Fruit fly (Drosophila melanogaster) whole organism, prepupa: ENCODE results near the gene CG14971.

Experiments
- Blimp-1 ChIP-seq: fragments of 200-800 bp; sonication (Bioruptor generic); optimal IDR thresholded peaks from 3 replicates; lab custom pipeline; 2017; ENCODE audit warnings: missing biosample characterization, missing genetic modification characterization, mild to moderate bottlenecking, moderate library complexity, missing genetic modification reagents
- CG10631 ChIP-seq: fragments of 200-800 bp; sonication (Bioruptor generic); optimal IDR thresholded peaks from 2 replicates; lab custom pipeline; 2016; ENCODE audit warnings: missing biosample characterization, missing genetic modification characterization
- CG11902 ChIP-seq: fragments of 200-800 bp; sonication (Bioruptor generic); optimal IDR thresholded peaks from 3 replicates; lab custom pipeline; 2016; ENCODE audit warnings: missing biosample characterization, missing genetic modification characterization
- CG15336 ChIP-seq: fragments of 200-800 bp; sonication (Bioruptor generic); IDR thresholded peaks from 2 replicates; pipeline ENCODE4 v1.3.6; 2022; ENCODE audit warnings: missing biosample characterization, missing genetic modification characterization
- CG1621 ChIP-seq: fragments of 200-800 bp; sonication (Bioruptor generic); optimal IDR thresholded peaks from 3 replicates; lab custom pipeline; 2018; ENCODE audit warnings: missing biosample characterization, mild to moderate bottlenecking, missing genetic modification characterization
- CG16779 ChIP-seq: fragments of 200-800 bp; sonication (Bioruptor generic); optimal IDR thresholded peaks from 3 replicates; lab custom pipeline; 2017; ENCODE audit warnings: missing biosample characterization, mild to moderate bottlenecking, missing genetic modification characterization
- CG31627 ChIP-seq: fragments of 200-800 bp; sonication (Bioruptor generic); optimal IDR thresholded peaks from 3 replicates; lab custom pipeline; 2016; ENCODE audit warnings: missing biosample characterization, missing genetic modification characterization
- CG32006 ChIP-seq: fragments of 200-800 bp; sonication (Bioruptor generic); optimal IDR thresholded peaks from 3 replicates; lab custom pipeline; 2017; ENCODE audit warnings: missing biosample characterization, mild to moderate bottlenecking, missing genetic modification characterization
- CG34406 ChIP-seq: fragments of 200-800 bp; sonication (Bioruptor generic); optimal IDR thresholded peaks from 3 replicates; lab custom pipeline; 2016; ENCODE audit warnings: missing biosample characterization, missing genetic modification characterization
- CG3919 ChIP-seq: fragments of 200-800 bp; sonication (Bioruptor generic); optimal IDR thresholded peaks from 3 replicates; lab custom pipeline; 2016; ENCODE audit warnings: missing biosample characterization, missing genetic modification characterization
- CG4318 ChIP-seq: fragments of 200-800 bp; sonication (Bioruptor generic); optimal IDR thresholded peaks from 3 replicates; lab custom pipeline; 2017; ENCODE audit warnings: missing biosample characterization, mild to moderate bottlenecking, missing genetic modification characterization
- CG6163 ChIP-seq: fragments of 200-800 bp; sonication (Bioruptor generic); IDR thresholded peaks from 3 replicates; pipeline ENCODE4 v1.3.6; 2022; ENCODE audit warnings: missing biosample characterization, missing genetic modification characterization
- CG6808 ChIP-seq: fragments of 200-800 bp; sonication (Bioruptor generic); optimal IDR thresholded peaks from 3 replicates; lab custom pipeline; 2017; ENCODE audit warnings: missing biosample characterization, missing genetic modification characterization, mild to moderate bottlenecking, moderate library complexity, missing genetic modification reagents
- CG6854 ChIP-seq: fragments of 200-800 bp; sonication (Bioruptor generic); optimal IDR thresholded peaks from 2 replicates; lab custom pipeline; 2017; ENCODE audit warnings: missing biosample characterization, mild to moderate bottlenecking, missing genetic modification characterization
- CG8119 ChIP-seq: fragments of 200-800 bp; sonication (Bioruptor generic); IDR thresholded peaks from 3 replicates; pipeline ENCODE4 v1.3.6; 2022; ENCODE audit warnings: missing biosample characterization, missing genetic modification characterization
- CG8632 ChIP-seq: fragments of 200-800 bp; sonication (Bioruptor generic); optimal IDR thresholded peaks from 3 replicates; lab custom pipeline; 2016; ENCODE audit warnings: missing biosample characterization, missing genetic modification characterization
- CG9139 ChIP-seq: fragments of 200-800 bp; sonication (Bioruptor generic); optimal IDR thresholded peaks from 3 replicates; lab custom pipeline; 2017; ENCODE audit warnings: missing biosample characterization, mild to moderate bottlenecking, missing genetic modification characterization
- Eip75B ChIP-seq: fragments of 200-800 bp; sonication (Bioruptor generic); optimal IDR thresholded peaks from 3 replicates; lab custom pipeline; 2016; ENCODE audit warnings: missing biosample characterization, missing genetic modification characterization
- Eip78C ChIP-seq: fragments of 200-800 bp; sonication (Bioruptor generic); peaks from one replicate; lab custom pipeline; 2016; ENCODE audit warnings: missing biosample characterization, missing genetic modification characterization
- Ets21C ChIP-seq: fragments of 200-800 bp; sonication (Bioruptor generic); optimal IDR thresholded peaks from 3 replicates; lab custom pipeline; 2016; ENCODE audit warnings: missing biosample characterization, missing genetic modification characterization
- Ets96B ChIP-seq: fragments of 200-800 bp; optimal IDR thresholded peaks from 2 replicates; lab custom pipeline; 2019; ENCODE audit warnings: missing biosample characterization, mild to moderate bottlenecking, missing genetic modification characterization, moderate library complexity
- Gug ChIP-seq: fragments of 200-800 bp; sonication (Bioruptor generic); IDR thresholded peaks from 2 replicates; pipeline ENCODE4 v1.3.6; 2022; ENCODE audit warnings: missing biosample characterization, missing genetic modification characterization
- Hr38 ChIP-seq: sonication (Bioruptor generic); optimal IDR thresholded peaks from 2 replicates; lab custom pipeline; 2016; ENCODE audit warnings: missing biosample characterization, missing genetic modification characterization
- Hr39 ChIP-seq: fragments of 200-800 bp; sonication (Bioruptor generic); optimal IDR thresholded peaks from 2 replicates; lab custom pipeline; 2016; ENCODE audit warnings: missing biosample characterization, missing genetic modification characterization
- Hr4 ChIP-seq: fragments of 200-800 bp; sonication (Bioruptor generic); optimal IDR thresholded peaks from 3 replicates; lab custom pipeline; 2016; ENCODE audit warnings: missing biosample characterization, missing genetic modification characterization
- Lpt ChIP-seq: fragments of 200-800 bp; sonication (Bioruptor generic); optimal IDR thresholded peaks from 3 replicates; lab custom pipeline; 2016; ENCODE audit warnings: missing biosample characterization, missing genetic modification characterization
- Met ChIP-seq: fragments of 200-800 bp; sonication (Bioruptor generic); optimal IDR thresholded peaks from 3 replicates; lab custom pipeline; 2016; ENCODE audit warnings: missing biosample characterization, missing genetic modification characterization
- Smox ChIP-seq: fragments of 200-800 bp; sonication (Bioruptor generic); optimal IDR thresholded peaks from 3 replicates; lab custom pipeline; 2016; ENCODE audit warnings: missing biosample characterization, missing genetic modification characterization
- Sox102F ChIP-seq: fragments of 200-800 bp; sonication (Bioruptor generic); optimal IDR thresholded peaks from 2 replicates; lab custom pipeline; 2016; ENCODE audit warnings: missing biosample characterization, mild to moderate bottlenecking, missing genetic modification characterization
- Sox14 ChIP-seq: fragments of 200-800 bp; sonication (Bioruptor generic); optimal IDR thresholded peaks from 3 replicates; lab custom pipeline; 2016; ENCODE audit warnings: missing biosample characterization, missing genetic modification characterization
- Sox15 ChIP-seq: fragments of 200-800 bp; sonication (Bioruptor generic); optimal IDR thresholded peaks from 3 replicates; lab custom pipeline; 2016; ENCODE audit warnings: missing biosample characterization, missing genetic modification characterization
- achi ChIP-seq: fragments of 200-800 bp; sonication (Bioruptor generic); optimal IDR thresholded peaks from 3 replicates; lab custom pipeline; 2016; ENCODE audit warnings: missing biosample characterization, missing genetic modification characterization
- cyc ChIP-seq: fragments of 200-800 bp; sonication (Bioruptor generic); optimal IDR thresholded peaks from 3 replicates; lab custom pipeline; 2016; ENCODE audit warnings: missing biosample characterization, missing genetic modification characterization
- dac ChIP-seq: fragments of 200-800 bp; sonication (Bioruptor generic); optimal IDR thresholded peaks from 2 replicates; lab custom pipeline; 2017; ENCODE audit warnings: missing biosample characterization, mild to moderate bottlenecking, missing genetic modification characterization
- dsx ChIP-seq: fragments of 200-800 bp; optimal IDR thresholded peaks from 3 replicates; lab custom pipeline; 2019; ENCODE audit warnings: missing biosample characterization, mild to moderate bottlenecking, missing genetic modification characterization, moderate library complexity; ENCODE audit not compliant: poor library complexity, severe bottlenecking
- eg ChIP-seq: fragments of 200-800 bp; sonication (Bioruptor generic); IDR thresholded peaks from 3 replicates; pipeline ENCODE4 v1.3.6; 2022; ENCODE audit warnings: missing biosample characterization, missing genetic modification characterization
- fd59A ChIP-seq: fragments of 200-800 bp; sonication (Bioruptor generic); optimal IDR thresholded peaks from 2 replicates; lab custom pipeline; 2017; ENCODE audit warnings: missing biosample characterization, mild to moderate bottlenecking, missing genetic modification characterization, missing genetic modification reagents
- fkh ChIP-seq: fragments of 200-800 bp; sonication (Bioruptor generic); optimal IDR thresholded peaks from 3 replicates; lab custom pipeline; 2017; ENCODE audit warnings: missing biosample characterization, mild to moderate bottlenecking, missing genetic modification characterization, moderate library complexity
- lz ChIP-seq: fragments of 200-800 bp; sonication (Bioruptor generic); optimal IDR thresholded peaks from 3 replicates; lab custom pipeline; 2016; ENCODE audit warnings: missing biosample characterization, missing genetic modification characterization
- net ChIP-seq: fragments of 200-800 bp; sonication (Bioruptor generic); optimal IDR thresholded peaks from 3 replicates; lab custom pipeline; 2016; ENCODE audit warnings: missing biosample characterization, missing genetic modification characterization
- pdm3 ChIP-seq: fragments of 200-800 bp; sonication (Bioruptor generic); optimal IDR thresholded peaks from 3 replicates; lab custom pipeline; 2016; ENCODE audit warnings: missing biosample characterization, missing genetic modification characterization
- salr ChIP-seq, 2 experiments: fragments of 200-800 bp; sonication (Bioruptor generic); optimal IDR thresholded peaks; 3 replicates each; lab custom pipeline; 2016 to 2018; ENCODE audit warnings: missing biosample characterization in 2 of 2, missing genetic modification characterization in 2 of 2, mild to moderate bottlenecking in 1 of 2
- spab ChIP-seq: fragments of 200-800 bp; sonication (Bioruptor generic); optimal IDR thresholded peaks from 2 replicates; lab custom pipeline; 2017; ENCODE audit warnings: missing biosample characterization, mild to moderate bottlenecking, missing genetic modification characterization, missing genetic modification reagents
- ss ChIP-seq, 2 experiments: fragments of 200-800 bp; sonication (Bioruptor generic); optimal IDR thresholded peaks; 2 replicates in 1 of 2; 3 replicates in 1 of 2; lab custom pipeline; 2017 to 2018; ENCODE audit warnings: mild to moderate bottlenecking in 2 of 2, missing biosample characterization in 2 of 2, missing genetic modification characterization in 2 of 2, moderate library complexity in 1 of 2
- svp ChIP-seq: fragments of 200-800 bp; sonication (Bioruptor generic); peaks from one replicate; lab custom pipeline; 2016; ENCODE audit warnings: missing biosample characterization, missing genetic modification characterization
- topi ChIP-seq: fragments of 200-800 bp; sonication (Bioruptor generic); optimal IDR thresholded peaks from 3 replicates; lab custom pipeline; 2016; ENCODE audit warnings: missing biosample characterization, missing genetic modification characterization
- vri ChIP-seq: fragments of 200-800 bp; sonication (Bioruptor generic); optimal IDR thresholded peaks from 3 replicates; lab custom pipeline; 2016; ENCODE audit warnings: missing biosample characterization, mild to moderate bottlenecking, missing genetic modification characterization

The CG14971 gene

dm6 chr3L:3444246-3444785 lies 26.8 kb downstream of the CG14971 start (continued):
- TF ChIP-seq CG6854 (GFP tag; lab: Kevin White, UChicago) (no peak), net (GFP tag; lab: Kevin White, UChicago) (peak; percentile 33), Lpt (GFP tag; lab: Kevin White, UChicago) (peak; percentile 37), Sox15 (GFP tag; lab: Kevin White, UChicago) (no peak), lz (no peak), topi (no peak), CG1621 (tag; lab: Kevin White, UChicago) (peak; percentile 41), dac (GFP tag; lab: Kevin White, UChicago) (no peak), cyc (GFP tag; lab: Kevin White, UChicago) (no peak), svp (GFP tag; lab: Kevin White, UChicago) (no peak), CG31627 (GFP tag; lab: Kevin White, UChicago) (no peak), Met (GFP tag; lab: Kevin White, UChicago) (no peak), Hr4 (GFP tag; lab: Kevin White, UChicago) (peak; percentile 34), CG4318 (GFP tag; lab: Kevin White, UChicago) (peak; percentile 24), CG10631 (peak; percentile 73), Blimp-1 (GFP tag; lab: Kevin White, UChicago) (no peak), Hr39 (no peak), Eip75B (GFP tag; lab: Kevin White, UChicago) (peak; percentile 55), Smox (no peak), Sox14 (GFP tag; lab: Kevin White, UChicago) (peak; percentile 44), Hr38 (GFP tag; lab: Kevin White, UChicago) (no peak), CG8632 (GFP tag; lab: Kevin White, UChicago) (peak; percentile 11), CG16779 (tag; lab: Kevin White, UChicago) (no peak), CG11902 (no peak)

dm6 chr3L:3442751-3443524 lies 28.2 kb downstream of the CG14971 start:
- no peak for TF ChIP-seq CG34406 (GFP tag; lab: Kevin White, UChicago)
- peak; percentile 50 for TF ChIP-seq Ets96B (tag; lab: Kevin White, UChicago)
- TF ChIP-seq Lpt (GFP tag; lab: Kevin White, UChicago): no peak
- no peak for TF ChIP-seq dac (GFP tag; lab: Kevin White, UChicago)
- TF ChIP-seq ss (GFP tag; optimal IDR thresholded peaks at IDR 0.05; lab: Kevin White, UChicago): peak; percentile 0 to 3
- peak; percentile 56 for TF ChIP-seq CG3919 (GFP tag; lab: Kevin White, UChicago)
- peak; percentile 9 for TF ChIP-seq dsx (GFP tag; lab: Kevin White, UChicago)
- peak; percentile 56; the same call in 1 of the 3 replicates for TF ChIP-seq CG6163 (GFP tag; lab: Robert Waterston, UW)
- TF ChIP-seq Sox102F (GFP tag; lab: Kevin White, UChicago): no peak
- peak; percentile 11 for TF ChIP-seq Sox14 (GFP tag; lab: Kevin White, UChicago)
- TF ChIP-seq CG4318 (GFP tag; lab: Kevin White, UChicago): no peak
- TF ChIP-seq svp (GFP tag; lab: Kevin White, UChicago): peak; percentile 42
- TF ChIP-seq pdm3 (GFP tag; lab: Kevin White, UChicago): peak; percentile 10
- TF ChIP-seq eg (GFP tag; lab: Robert Waterston, UW): 0 out of 3 replicates have a peak, but pooled peaks have one; percentile 29
- 0 out of 3 replicates have a peak, but pooled peaks have one; percentile 45 for TF ChIP-seq CG8119 (GFP tag; lab: Robert Waterston, UW)
- TF ChIP-seq lz: no peak
- peak; percentile 23 for TF ChIP-seq fkh (GFP tag; lab: Kevin White, UChicago)
- peak; percentile 72 for TF ChIP-seq Eip78C (GFP tag; lab: Kevin White, UChicago)
- TF ChIP-seq CG15336 (GFP tag; lab: Robert Waterston, UW): peak; percentile 15; the same call in 1 of the 2 replicates
- peak; percentile 42 for TF ChIP-seq CG10631
- peak; percentile 20 for TF ChIP-seq Hr4 (GFP tag; lab: Kevin White, UChicago)
- peak; percentile 36; the same call in 1 of the 2 replicates for TF ChIP-seq Gug (GFP tag; lab: Robert Waterston, UW)
- peak; percentile 27 for TF ChIP-seq achi (GFP tag; lab: Kevin White, UChicago)
- no peak for TF ChIP-seq CG9139
- TF ChIP-seq spab: peak; percentile 10
- TF ChIP-seq Ets21C (GFP tag; lab: Kevin White, UChicago): no peak
- TF ChIP-seq CG1621 (tag; lab: Kevin White, UChicago): no peak
- peak; percentile 22 for TF ChIP-seq fd59A
- TF ChIP-seq vri (GFP tag; lab: Kevin White, UChicago): peak; percentile 59
- TF ChIP-seq CG32006: peak; percentile 3
- peak; percentile 41 for TF ChIP-seq CG6808 (GFP tag; lab: Kevin White, UChicago)
- TF ChIP-seq salr (GFP tag; optimal IDR thresholded peaks at IDR 0.05; lab: Kevin White, UChicago): no peak
